Fruit fly (Drosophila melanogaster): ENCODE results near the gene BckdhA.

BckdhA gene

dm6 chr3R:9596615-9597014 is 41.0 kb downstream of the BckdhA start:
- TF ChIP-seq noc (tag; optimal IDR thresholded peaks at IDR 0.05): no peak

- TF ChIP-seq noc (tag; optimal IDR thresholded peaks at IDR 0.05): no peak
These were observed 42.5 kb downstream of the BckdhA start for dm6 chr3R:9598099-9598498.

- peak; percentile 95 for TF ChIP-seq noc (tag; optimal IDR thresholded peaks at IDR 0.05)
These were observed 45.0 kb downstream of the BckdhA start for dm6 chr3R:9600558-9600959.

dm6 chr3R:9601949-9602348 is 46.4 kb downstream of the BckdhA start:
- no peak for TF ChIP-seq noc (tag; optimal IDR thresholded peaks at IDR 0.05)

dm6 chr3R:9603022-9603942 is 47.7 kb downstream of the BckdhA start:
- no peak for TF ChIP-seq noc (tag; optimal IDR thresholded peaks at IDR 0.05)

dm6 chr3R:9604445-9605020 is 48.9 kb downstream of the BckdhA start:
- no peak for TF ChIP-seq noc (tag; optimal IDR thresholded peaks at IDR 0.05)

- no peak for TF ChIP-seq noc (tag; optimal IDR thresholded peaks at IDR 0.05)
These were observed 49.5 kb downstream of the BckdhA start for dm6 chr3R:9605084-9605483.

All from whole organism, larva.